Fruit fly (Drosophila melanogaster) whole organism, embryonic: ENCODE results near the gene CG11672.

Source experiments
- Antp ChIP-seq: fragments of 200-800 bp; sonication (Bioruptor generic); optimal IDR thresholded peaks from 3 replicates; lab custom pipeline; 2016; ENCODE audit warnings: missing biosample characterization, missing genetic modification characterization
- Bteb2 ChIP-seq: fragments of 200-800 bp; sonication (Bioruptor generic); optimal IDR thresholded peaks from 2 replicates; lab custom pipeline; 2016; ENCODE audit warnings: missing biosample characterization, missing genetic modification characterization
- CG10267 ChIP-seq: fragments of 200-800 bp; sonication (Bioruptor generic); optimal IDR thresholded peaks from 2 replicates; lab custom pipeline; 2018; ENCODE audit warnings: missing biosample characterization, mild to moderate bottlenecking, missing genetic modification characterization, moderate library complexity
- CG10431 ChIP-seq: fragments of 200-800 bp; sonication (Bioruptor generic); optimal IDR thresholded peaks from 3 replicates; lab custom pipeline; 2018; ENCODE audit warnings: missing biosample characterization, mild to moderate bottlenecking, missing genetic modification characterization
- CG13287 ChIP-seq: fragments of 200-800 bp; sonication (Bioruptor generic); IDR thresholded peaks from 2 replicates; pipeline ENCODE4 v1.3.6; 2022; ENCODE audit warnings: missing biosample characterization, missing genetic modification characterization; ENCODE audit not compliant: partially characterized antibody
- CG15514 ChIP-seq: fragments of 200-800 bp; sonication (Bioruptor generic); optimal IDR thresholded peaks from 3 replicates; lab custom pipeline; 2017; ENCODE audit warnings: missing biosample characterization, missing genetic modification characterization, mild to moderate bottlenecking, moderate library complexity, missing genetic modification reagents
- CG1603 ChIP-seq: fragments of 200-800 bp; sonication (Bioruptor generic); optimal IDR thresholded peaks from 2 replicates; lab custom pipeline; 2019; ENCODE audit warnings: missing biosample characterization, mild to moderate bottlenecking, missing genetic modification characterization, moderate library complexity
- CG16813 ChIP-seq: fragments of 200-800 bp; sonication (Bioruptor generic); IDR thresholded peaks from 3 replicates; pipeline ENCODE4 v1.3.6; 2022; ENCODE audit warnings: missing biosample characterization, missing genetic modification characterization; ENCODE audit not compliant: partially characterized antibody
- CG17186 ChIP-seq: fragments of 200-800 bp; sonication (Bioruptor generic); optimal IDR thresholded peaks from 3 replicates; lab custom pipeline; 2017; ENCODE audit warnings: missing biosample characterization, missing genetic modification reagents, missing genetic modification characterization
- CG17359 ChIP-seq: fragments of 200-800 bp; sonication (Bioruptor generic); optimal IDR thresholded peaks from 3 replicates; lab custom pipeline; 2018; ENCODE audit warnings: missing biosample characterization, mild to moderate bottlenecking, missing genetic modification characterization, moderate library complexity
- CG17568 ChIP-seq: fragments of 200-800 bp; sonication (Bioruptor generic); optimal IDR thresholded peaks from 2 replicates; lab custom pipeline; 2018; ENCODE audit warnings: missing biosample characterization, mild to moderate bottlenecking, missing genetic modification characterization, moderate library complexity
- CG17829 ChIP-seq: fragments of 200-800 bp; optimal IDR thresholded peaks from 2 replicates; lab custom pipeline; 2019; ENCODE audit warnings: missing biosample characterization, mild to moderate bottlenecking, missing genetic modification characterization, moderate library complexity
- CG2129 ChIP-seq: fragments of 200-800 bp; sonication (Bioruptor generic); IDR thresholded peaks from 2 replicates; pipeline ENCODE4 v1.3.6; 2022; ENCODE audit warnings: missing biosample characterization, missing genetic modification characterization; ENCODE audit not compliant: partially characterized antibody
- CG30020 ChIP-seq: fragments of 200-800 bp; optimal IDR thresholded peaks from 2 replicates; lab custom pipeline; 2019; ENCODE audit warnings: missing biosample characterization, mild to moderate bottlenecking, missing genetic modification characterization, moderate library complexity
- CG3995 ChIP-seq: fragments of 200-800 bp; sonication (Bioruptor generic); optimal IDR thresholded peaks from 3 replicates; lab custom pipeline; 2016; ENCODE audit warnings: missing biosample characterization, missing genetic modification characterization
- CG5953 ChIP-seq: fragments of 200-800 bp; sonication (Bioruptor generic); IDR thresholded peaks from 2 replicates; pipeline ENCODE4 v1.3.6; 2022; ENCODE audit warnings: missing biosample characterization, missing genetic modification characterization
- CG7928 ChIP-seq: fragments of 200-800 bp; sonication (Bioruptor generic); optimal IDR thresholded peaks from 2 replicates; lab custom pipeline; 2017; ENCODE audit warnings: missing biosample characterization, mild to moderate bottlenecking, missing genetic modification characterization
- CG9797 ChIP-seq: fragments of 200-800 bp; sonication (Bioruptor generic); optimal IDR thresholded peaks from 3 replicates; lab custom pipeline; 2018; ENCODE audit warnings: missing biosample characterization, mild to moderate bottlenecking, missing genetic modification characterization
- CHES-1-like ChIP-seq: fragments of 200-800 bp; sonication (Bioruptor generic); optimal IDR thresholded peaks from 2 replicates; lab custom pipeline; 2016; ENCODE audit warnings: missing biosample characterization, missing genetic modification characterization
- CTCF ChIP-seq: fragments of 200-800 bp; sonication (Bioruptor generic); optimal IDR thresholded peaks from 2 replicates; lab custom pipeline; 2017; ENCODE audit warnings: missing biosample characterization, mild to moderate bottlenecking, missing genetic modification characterization, moderate library complexity
- Chrac-16 ChIP-seq: fragments of 200-800 bp; sonication (Bioruptor generic); optimal IDR thresholded peaks from 3 replicates; lab custom pipeline; 2016; ENCODE audit warnings: missing biosample characterization, missing genetic modification characterization
- Doc3 ChIP-seq: fragments of 200-800 bp; sonication (Bioruptor generic); IDR thresholded peaks from 3 replicates; pipeline ENCODE4 v1.3.6; 2022; ENCODE audit warnings: missing biosample characterization, missing genetic modification characterization; ENCODE audit not compliant: partially characterized antibody
- Elba2 ChIP-seq: fragments of 200-800 bp; sonication (Bioruptor generic); optimal IDR thresholded peaks from 3 replicates; lab custom pipeline; 2016; ENCODE audit warnings: missing biosample characterization, missing genetic modification characterization
- Gug ChIP-seq: fragments of 200-800 bp; sonication (Bioruptor generic); IDR thresholded peaks from 4 replicates; pipeline ENCODE4 v1.3.6; 2022; ENCODE audit warnings: missing biosample characterization, missing genetic modification characterization
- HmgD ChIP-seq: fragments of 200-800 bp; sonication (Bioruptor generic); optimal IDR thresholded peaks from 3 replicates; lab custom pipeline; 2016; ENCODE audit warnings: missing biosample characterization, missing genetic modification characterization
- Lhr ChIP-seq: fragments of 200-800 bp; sonication (Bioruptor generic); optimal IDR thresholded peaks from 3 replicates; lab custom pipeline; 2017; ENCODE audit warnings: mild to moderate bottlenecking, missing biosample characterization, missing genetic modification reagents, missing genetic modification characterization
- Sin3A ChIP-seq: fragments of >200 bp; optimal IDR thresholded peaks from 2 replicates; lab custom pipeline; 2018
- Sry-δ ChIP-seq: fragments of 200-800 bp; sonication (Bioruptor generic); optimal IDR thresholded peaks from 2 replicates; lab custom pipeline; 2016; ENCODE audit warnings: missing biosample characterization, missing genetic modification characterization
- YL-1 ChIP-seq: fragments of 200-800 bp; sonication (Bioruptor generic); optimal IDR thresholded peaks from 3 replicates; lab custom pipeline; 2017; ENCODE audit warnings: missing biosample characterization, mild to moderate bottlenecking, missing genetic modification characterization
- abd-A ChIP-seq: fragments of 200-800 bp; sonication (Bioruptor generic); optimal IDR thresholded peaks from 3 replicates; lab custom pipeline; 2019; ENCODE audit warnings: missing biosample characterization, mild to moderate bottlenecking, missing genetic modification characterization, moderate library complexity
- ara ChIP-seq: fragments of 200-800 bp; sonication (Bioruptor generic); IDR thresholded peaks from 2 replicates; pipeline ENCODE4 v1.3.6; 2022; ENCODE audit warnings: missing biosample characterization, missing genetic modification characterization
- bbx ChIP-seq: fragments of 200-800 bp; sonication (Bioruptor generic); IDR thresholded peaks from 2 replicates; pipeline ENCODE4 v1.3.6; 2022; ENCODE audit warnings: missing biosample characterization, missing genetic modification characterization; ENCODE audit not compliant: partially characterized antibody
- caup ChIP-seq: fragments of 200-800 bp; sonication (Bioruptor generic); optimal IDR thresholded peaks from 3 replicates; lab custom pipeline; 2017; ENCODE audit warnings: missing biosample characterization, mild to moderate bottlenecking, missing genetic modification characterization, moderate library complexity; ENCODE audit not compliant: severe bottlenecking
- chm ChIP-seq: fragments of 200-800 bp; sonication (Bioruptor generic); IDR thresholded peaks from 2 replicates; pipeline ENCODE4 v1.3.6; 2022; ENCODE audit warnings: missing biosample characterization, missing genetic modification characterization
- crp ChIP-seq, 2 experiments: fragments of 200-800 bp; sonication (Bioruptor generic); optimal IDR thresholded peaks; 2 replicates in 1 of 2; 3 replicates in 1 of 2; lab custom pipeline; 2017; ENCODE audit warnings: missing biosample characterization in 2 of 2, missing genetic modification characterization in 2 of 2, mild to moderate bottlenecking in 1 of 2, moderate library complexity in 1 of 2
- fd64A ChIP-seq: fragments of 200-800 bp; sonication (Bioruptor generic); optimal IDR thresholded peaks from 3 replicates; lab custom pipeline; 2018; ENCODE audit warnings: missing biosample characterization, mild to moderate bottlenecking, missing genetic modification characterization
- gfzf ChIP-seq: fragments of 200-800 bp; sonication (Bioruptor generic); optimal IDR thresholded peaks from 2 replicates; lab custom pipeline; 2016; ENCODE audit warnings: missing biosample characterization, mild to moderate bottlenecking, missing genetic modification characterization, moderate library complexity
- hbn ChIP-seq: fragments of 200-800 bp; sonication (Bioruptor generic); IDR thresholded peaks from 2 replicates; pipeline ENCODE4 v1.3.6; 2022; ENCODE audit warnings: missing biosample characterization, missing genetic modification characterization; ENCODE audit not compliant: partially characterized antibody
- hkb ChIP-seq, 2 experiments: fragments of 200-800 bp in 1 of 2; fragments of >200 bp in 1 of 2; sonication (Bioruptor generic) in 1 of 2; IDR thresholded peaks in 1 of 2; optimal IDR thresholded peaks in 1 of 2; 2 replicates each; pipeline versions ENCODE4 v1.3.6 to Lab custom; 2017 to 2022; ENCODE audit warnings: missing biosample characterization in 1 of 2, missing genetic modification characterization in 1 of 2
- inv ChIP-seq: fragments of 200-800 bp; sonication (Bioruptor generic); IDR thresholded peaks from 2 replicates; pipeline ENCODE4 v1.3.6; 2022; ENCODE audit warnings: missing biosample characterization, missing genetic modification characterization; ENCODE audit not compliant: partially characterized antibody
- phol ChIP-seq: fragments of 200-800 bp; sonication (Bioruptor generic); optimal IDR thresholded peaks from 3 replicates; lab custom pipeline; 2018; ENCODE audit warnings: missing biosample characterization, mild to moderate bottlenecking, missing genetic modification characterization, moderate library complexity
- pzg ChIP-seq: fragments of 200-800 bp; sonication (Bioruptor generic); optimal IDR thresholded peaks from 3 replicates; lab custom pipeline; 2018; ENCODE audit warnings: missing biosample characterization, mild to moderate bottlenecking, missing genetic modification characterization, moderate library complexity
- row ChIP-seq: fragments of 200-800 bp; sonication (Bioruptor generic); IDR thresholded peaks from 3 replicates; pipeline ENCODE4 v1.3.6; 2022; ENCODE audit warnings: missing biosample characterization, missing genetic modification characterization
- sna ChIP-seq: fragments of 200-800 bp; sonication (Bioruptor generic); IDR thresholded peaks from 2 replicates; pipeline ENCODE4 v1.3.6; 2022; ENCODE audit warnings: missing biosample characterization, missing genetic modification characterization; ENCODE audit not compliant: partially characterized antibody
- tll ChIP-seq, 2 experiments: fragments of 200-800 bp in 1 of 2; fragments of >200 bp in 1 of 2; sonication (Bioruptor generic) in 1 of 2; optimal IDR thresholded peaks; 2 replicates each; lab custom pipeline; 2017 to 2019; ENCODE audit warnings: missing biosample characterization in 2 of 2, missing genetic modification characterization in 2 of 2, mild to moderate bottlenecking in 1 of 2, moderate library complexity in 1 of 2
- tna ChIP-seq: fragments of 200-800 bp; sonication (Bioruptor generic); IDR thresholded peaks from 2 replicates; pipeline ENCODE4 v1.3.6; 2022; ENCODE audit warnings: missing biosample characterization, missing genetic modification characterization; ENCODE audit not compliant: partially characterized antibody
- unc-4 ChIP-seq: fragments of 200-800 bp; sonication (Bioruptor generic); IDR thresholded peaks from 2 replicates; pipeline ENCODE4 v1.3.6; 2022; ENCODE audit warnings: missing biosample characterization, missing genetic modification characterization; ENCODE audit not compliant: partially characterized antibody
- zf30C ChIP-seq: fragments of 200-800 bp; sonication (Bioruptor generic); optimal IDR thresholded peaks from 3 replicates; lab custom pipeline; 2018; ENCODE audit warnings: missing biosample characterization, mild to moderate bottlenecking, missing genetic modification characterization

The CG11672 gene

dm6 chr3R:8269740-8270139, 20.6 kb downstream of the CG11672 start, which contains the start of gene CG9630:
TSS of gene CG9630 (minus strand) at chr3R:8269896.
- TF ChIP-seq CG13287 (GFP tag; lab: Robert Waterston, UW) (peak; percentile 80), sna (peak; percentile 71; the same call in 1 of the 2 replicates), Elba2 (peak; percentile 79), Sry-δ (peak; percentile 75), zf30C (GFP tag; lab: Kevin White, UChicago) (no peak), pzg (peak; percentile 97), caup (GFP tag; lab: Kevin White, UChicago) (no peak), CTCF (peak; percentile 40), Chrac-16 (no peak), crp (GFP tag; optimal IDR thresholded peaks at IDR 0.05; lab: Kevin White, UChicago) (peak in 1 of 2 experiments; percentile 77), tna (peak; percentile 31; the same call in 1 of the 2 replicates), Lhr (GFP tag; lab: Kevin White, UChicago) (peak; percentile 42), CG10267 (tag; lab: Kevin White, UChicago) (peak; percentile 52), Gug (no peak), fd64A (GFP tag; lab: Kevin White, UChicago) (no peak), CG1603 (tag; lab: Kevin White, UChicago) (peak; percentile 87), abd-A (no peak), HmgD (peak; percentile 73), CG15514 (peak; percentile 87), Doc3 (peak; percentile 48; the same call in 2 of the 3 replicates), gfzf (GFP tag; lab: Kevin White, UChicago) (peak; percentile 69), CG7928 (GFP tag; lab: Kevin White, UChicago) (peak; percentile 13), CG17829 (tag; lab: Kevin White, UChicago) (peak; percentile 48), CG16813 (peak; percentile 59; the same call in 1 of the 3 replicates), inv (GFP tag; lab: Robert Waterston, UW) (peak; percentile 43; the same call in 1 of the 2 replicates), hbn (GFP tag; lab: Robert Waterston, UW) (peak; percentile 55; the same call in 1 of the 2 replicates), CG17359 (tag; lab: Kevin White, UChicago) (no peak), Sin3A (lab: Kevin White, UChicago) (peak; percentile 56), CG2129 (peak; percentile 47), phol (tag; lab: Kevin White, UChicago) (peak; percentile 66), chm (GFP tag; lab: Robert Waterston, UW) (peak; percentile 32; the same call in 1 of the 2 replicates), tll (GFP tag; optimal IDR thresholded peaks at IDR 0.05; lab: Kevin White, UChicago) (peak in 1 of 2 experiments; percentile 32), CG10431 (GFP tag; lab: Kevin White, UChicago) (no peak), CG5953 (GFP tag; lab: Robert Waterston, UW) (no peak), Antp (GFP tag; lab: Kevin White, UChicago) (no peak), CG30020 (tag; lab: Kevin White, UChicago) (no peak), CG17568 (GFP tag; lab: Kevin White, UChicago) (no peak), CG9797 (GFP tag; lab: Kevin White, UChicago) (peak; percentile 97), unc-4 (peak; percentile 70), YL-1 (GFP tag; lab: Kevin White, UChicago) (peak; percentile 59), ara (0 out of 2 replicates have a peak, but pooled peaks have one; percentile 12), CHES-1-like (GFP tag; lab: Kevin White, UChicago) (peak; percentile 36), row (GFP tag; lab: Robert Waterston, UW) (no peak), hkb (optimal IDR thresholded peaks at IDR 0.05; lab: Kevin White, UChicago) (peak; percentile 48), hkb (GFP tag; IDR thresholded peaks at IDR 0.05; lab: Robert Waterston, UW) (no peak), bbx (GFP tag; lab: Robert Waterston, UW) (peak; percentile 74), CG3995 (GFP tag; lab: Kevin White, UChicago) (peak; percentile 38), Bteb2 (GFP tag; lab: Kevin White, UChicago) (no peak), CG17186 (GFP tag; lab: Kevin White, UChicago) (peak; percentile 93)
